Fruit fly (Drosophila melanogaster) whole organism, pupa: Measurements from ENCODE around the gene CG7272.

Experiments used
- CG10348 ChIP-seq: fragments of 200-800 bp; sonication (Bioruptor generic); IDR thresholded peaks from 2 replicates; pipeline ENCODE4 v1.3.6; 2022; ENCODE audit warnings: missing biosample characterization, missing genetic modification characterization
- CG12605 ChIP-seq: fragments of 200-800 bp; sonication (Bioruptor generic); IDR thresholded peaks from 2 replicates; pipeline ENCODE4 v1.3.6; 2022; ENCODE audit warnings: missing biosample characterization, missing genetic modification characterization
- CG13204 ChIP-seq: fragments of 200-800 bp; sonication (Bioruptor generic); optimal IDR thresholded peaks from 2 replicates; lab custom pipeline; 2018; ENCODE audit warnings: missing biosample characterization, mild to moderate bottlenecking, missing genetic modification characterization, moderate library complexity
- CG14655 ChIP-seq: fragments of 200-800 bp; sonication (Bioruptor generic); optimal IDR thresholded peaks from 3 replicates; lab custom pipeline; 2017; ENCODE audit warnings: mild to moderate bottlenecking, missing biosample characterization, missing genetic modification reagents, missing genetic modification characterization
- CG15710 ChIP-seq: fragments of 200-800 bp; sonication (Bioruptor generic); optimal IDR thresholded peaks from 2 replicates; lab custom pipeline; 2018; ENCODE audit warnings: missing biosample characterization, mild to moderate bottlenecking, missing genetic modification characterization, moderate library complexity
- CG32121 ChIP-seq: fragments of 200-800 bp; sonication (Bioruptor generic); IDR thresholded peaks from 2 replicates; pipeline ENCODE4 v1.3.6; 2022; ENCODE audit warnings: missing biosample characterization, missing genetic modification characterization
- CG34367 ChIP-seq: fragments of 200-800 bp; sonication (Bioruptor generic); optimal IDR thresholded peaks from 2 replicates; lab custom pipeline; 2018; ENCODE audit warnings: missing biosample characterization, mild to moderate bottlenecking, missing genetic modification characterization
- CG4496 ChIP-seq: fragments of 200-800 bp; sonication (Bioruptor generic); IDR thresholded peaks from 3 replicates; pipeline ENCODE4 v1.3.6; 2022; ENCODE audit warnings: missing biosample characterization, missing genetic modification characterization
- CG8159 ChIP-seq: fragments of 200-800 bp; sonication (Bioruptor generic); optimal IDR thresholded peaks from 3 replicates; lab custom pipeline; 2018; ENCODE audit warnings: missing biosample characterization, mild to moderate bottlenecking, missing genetic modification characterization, moderate library complexity
- CG8301 ChIP-seq: fragments of 200-800 bp; sonication (Bioruptor generic); optimal IDR thresholded peaks from 2 replicates; lab custom pipeline; 2018; ENCODE audit warnings: missing biosample characterization, mild to moderate bottlenecking, missing genetic modification characterization
- CG9948 ChIP-seq: fragments of 200-800 bp; sonication (Bioruptor generic); optimal IDR thresholded peaks from 2 replicates; lab custom pipeline; 2018; ENCODE audit warnings: missing biosample characterization, mild to moderate bottlenecking, missing genetic modification characterization, moderate library complexity
- D1 ChIP-seq: fragments of 200-800 bp; sonication (Bioruptor generic); optimal IDR thresholded peaks from 2 replicates; lab custom pipeline; 2018; ENCODE audit warnings: missing biosample characterization, mild to moderate bottlenecking, missing genetic modification characterization, moderate library complexity
- EcR ChIP-seq: fragments of 200-800 bp; sonication (Bioruptor generic); optimal IDR thresholded peaks from 3 replicates; lab custom pipeline; 2019; ENCODE audit warnings: missing biosample characterization, missing genetic modification characterization, mild to moderate bottlenecking, moderate library complexity, missing genetic modification reagents
- Ets98B ChIP-seq: fragments of 200-800 bp; sonication (Bioruptor generic); IDR thresholded peaks from 2 replicates; pipeline ENCODE4 v1.3.6; 2022; ENCODE audit warnings: missing biosample characterization, missing genetic modification characterization
- Pif1A ChIP-seq: fragments of 200-800 bp; sonication (Bioruptor generic); optimal IDR thresholded peaks from 3 replicates; lab custom pipeline; 2016; ENCODE audit warnings: missing biosample characterization, missing genetic modification characterization
- Pif1B ChIP-seq: fragments of 200-800 bp; sonication (Bioruptor generic); optimal IDR thresholded peaks from 3 replicates; lab custom pipeline; 2016; ENCODE audit warnings: missing biosample characterization, missing genetic modification characterization
- Snoo ChIP-seq: fragments of 200-800 bp; sonication (Bioruptor generic); optimal IDR thresholded peaks from 3 replicates; lab custom pipeline; 2017; ENCODE audit warnings: missing biosample characterization, mild to moderate bottlenecking, missing genetic modification characterization, inconsistent platforms
- fd96Ca ChIP-seq: fragments of 200-800 bp; sonication (Bioruptor generic); IDR thresholded peaks from 3 replicates; pipeline ENCODE4 v1.3.6; 2022; ENCODE audit warnings: missing biosample characterization, missing genetic modification characterization
- gl ChIP-seq: fragments of 200-800 bp; sonication (Bioruptor generic); optimal IDR thresholded peaks from 2 replicates; lab custom pipeline; 2018; ENCODE audit warnings: missing biosample characterization, mild to moderate bottlenecking, missing genetic modification characterization
- rn ChIP-seq: fragments of 200-800 bp; sonication (Bioruptor generic); IDR thresholded peaks from 2 replicates; pipeline ENCODE4 v1.3.6; 2022; ENCODE audit warnings: missing biosample characterization, missing genetic modification characterization

CG7272 gene

DNA sequence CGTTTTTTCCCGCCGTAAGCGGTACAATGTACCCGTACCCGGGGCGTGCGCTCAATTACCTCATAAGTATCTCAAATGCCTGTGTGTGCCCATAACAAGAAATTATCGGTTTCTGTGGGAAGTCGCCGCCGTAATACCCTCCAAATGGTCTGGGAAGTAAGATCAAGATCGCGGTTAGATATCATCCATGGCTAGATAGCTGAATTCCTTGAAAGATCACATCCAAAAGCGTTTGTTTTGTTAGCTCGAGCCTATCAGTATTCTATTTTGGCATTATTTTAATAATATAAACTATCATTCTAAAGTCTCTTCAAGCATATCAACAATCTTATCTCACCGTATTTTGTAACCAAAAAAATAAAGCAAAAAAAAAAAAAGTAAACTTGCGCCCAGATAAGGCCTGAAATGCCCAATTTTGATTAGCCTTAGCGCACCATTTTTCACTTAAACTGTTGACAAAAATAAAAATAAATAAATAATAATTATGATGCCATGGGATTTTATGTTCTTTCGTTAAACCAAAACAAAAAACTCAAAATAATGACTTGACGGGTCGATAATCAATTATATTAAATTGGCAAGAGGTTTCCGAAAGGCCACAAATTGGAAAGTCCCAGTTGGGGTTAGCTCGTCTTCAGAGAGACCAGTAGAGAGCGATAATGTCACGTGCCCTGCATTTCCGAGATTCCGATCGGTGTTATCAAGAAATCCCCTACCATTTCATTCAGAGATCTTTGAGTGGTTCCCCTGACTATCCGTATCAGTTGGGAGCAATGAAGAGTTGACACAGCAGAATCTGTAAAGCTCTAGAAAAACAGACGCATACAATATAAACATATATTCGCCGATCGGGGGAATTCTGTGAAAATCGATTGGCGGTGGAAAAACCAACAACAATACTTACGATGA lies 38.1 kb downstream of the CG7272 start:
- TF ChIP-seq Snoo (tag; lab: Kevin White, UChicago) = no peak
- no peak for TF ChIP-seq CG8159 (tag; lab: Kevin White, UChicago)
- TF ChIP-seq Ets98B (GFP tag; lab: Robert Waterston, UW) = no peak
- no peak for TF ChIP-seq D1
- TF ChIP-seq gl = no peak
- peak; percentile 32 for TF ChIP-seq EcR (GFP tag; lab: Kevin White, UChicago)
- no peak for TF ChIP-seq Pif1B (GFP tag; lab: Kevin White, UChicago)
- no peak for TF ChIP-seq rn (GFP tag; lab: Robert Waterston, UW)
- 0 out of 3 replicates have a peak, but pooled peaks have one; percentile 3 for TF ChIP-seq fd96Ca
- TF ChIP-seq CG34367 (tag; lab: Kevin White, UChicago) = no peak
- TF ChIP-seq CG4496 (GFP tag; lab: Robert Waterston, UW) = no peak
- peak; percentile 6 for TF ChIP-seq CG14655 (GFP tag; lab: Kevin White, UChicago)
- TF ChIP-seq, all 21 proteins: peak for 3

DNA sequence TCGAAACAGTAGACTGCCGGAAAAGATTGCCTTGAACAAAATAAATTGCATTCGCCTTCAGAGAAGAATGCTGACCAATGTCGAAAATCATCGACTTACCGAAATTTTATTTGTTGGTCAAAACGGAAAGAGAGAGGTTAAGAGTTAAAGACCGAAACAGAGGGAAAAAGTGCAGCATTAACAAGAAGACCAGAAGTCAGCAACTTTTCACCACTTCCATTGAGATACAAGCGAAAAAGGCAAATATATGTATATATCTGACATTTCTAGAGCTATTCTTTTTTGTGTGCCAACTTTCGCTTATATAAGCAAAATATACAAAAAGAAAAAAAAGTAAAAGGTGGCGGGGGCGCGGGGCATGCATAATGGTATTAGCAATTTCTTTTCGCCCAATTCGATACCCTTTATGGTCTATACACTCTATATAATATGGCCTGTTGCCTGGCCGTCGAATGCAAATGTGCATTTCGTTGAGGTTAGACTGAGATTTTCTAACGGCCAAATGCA lies 39.2 kb downstream of the CG7272 start:
- TF ChIP-seq CG9948 (no peak), D1 (no peak), EcR (GFP tag; lab: Kevin White, UChicago) (no peak), CG14655 (GFP tag; lab: Kevin White, UChicago) (no peak), CG10348 (GFP tag; lab: Robert Waterston, UW) (no peak), CG15710 (tag; lab: Kevin White, UChicago) (no peak)

DNA sequence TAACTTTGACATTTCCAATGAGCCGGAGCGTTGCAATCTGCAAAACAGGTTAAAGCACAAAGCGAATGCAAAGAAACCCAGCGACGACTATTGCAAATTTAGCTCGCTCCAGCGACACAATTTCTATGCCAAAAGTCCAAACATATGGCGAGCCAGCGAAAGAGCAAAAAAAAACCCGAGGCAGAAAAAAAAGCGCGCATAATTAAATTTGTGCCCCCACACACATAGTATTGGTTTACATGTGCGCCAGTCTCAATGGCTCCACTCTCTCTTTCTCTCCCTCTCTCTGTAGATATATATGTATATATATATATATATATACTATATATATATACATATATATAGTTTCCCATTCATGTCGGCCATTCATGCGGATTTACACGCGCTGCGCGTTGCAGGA lies 39.9 kb downstream of the CG7272 start:
- TF ChIP-seq CG12605 = 0 out of 2 replicates have a peak, but pooled peaks have one; percentile 8
- TF ChIP-seq CG14655 (GFP tag; lab: Kevin White, UChicago) = peak; percentile 1
- TF ChIP-seq Snoo (tag; lab: Kevin White, UChicago) = no peak

DNA sequence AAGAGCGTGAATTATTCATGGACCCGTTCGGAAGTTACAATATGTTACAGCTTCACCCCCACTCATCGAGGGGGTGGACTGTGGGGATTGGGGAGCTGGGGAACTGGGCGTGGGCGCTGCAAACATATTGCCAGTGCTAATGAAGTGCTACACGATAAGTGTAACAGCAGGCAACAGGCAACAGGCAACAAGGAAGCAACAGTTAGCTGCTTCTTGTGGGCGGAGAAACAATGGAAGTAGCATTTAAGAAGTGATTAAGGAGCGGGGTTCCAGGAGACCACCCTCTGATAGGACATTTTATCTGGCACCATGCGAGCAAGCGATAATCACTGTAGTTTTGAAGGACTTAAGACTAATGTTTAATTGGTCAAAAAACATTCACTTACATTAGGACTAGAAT lies 40.5 kb downstream of the CG7272 start:
- TF ChIP-seq Snoo (tag; lab: Kevin White, UChicago) (no peak), fd96Ca (no peak), CG9948 (no peak), rn (GFP tag; lab: Robert Waterston, UW) (no peak), EcR (GFP tag; lab: Kevin White, UChicago) (no peak)
- TF ChIP-seq, all 21 proteins: peak for 0

DNA sequence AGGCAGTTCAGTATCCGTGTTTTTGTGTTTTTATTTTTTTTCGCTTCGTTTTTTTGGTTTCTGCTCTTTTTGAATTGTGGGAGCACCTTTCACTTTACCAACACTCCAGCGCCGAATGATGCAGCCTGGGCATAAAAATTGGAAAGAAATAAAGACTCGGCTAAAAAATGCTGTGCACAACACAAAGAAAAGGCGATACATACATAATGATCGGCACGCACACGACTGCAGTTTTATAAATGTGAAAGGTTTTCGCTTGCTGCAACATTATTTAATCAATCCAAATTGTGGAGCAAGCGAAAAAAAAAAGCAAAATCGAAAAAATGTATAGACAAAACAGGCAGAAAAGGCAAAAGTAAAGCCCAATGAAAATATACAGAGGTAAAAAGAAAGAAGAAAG lies 42.3 kb downstream of the CG7272 start:
- TF ChIP-seq D1 (no peak), CG4496 (GFP tag; lab: Robert Waterston, UW) (0 out of 3 replicates have a peak, but pooled peaks have one; percentile 2), gl (no peak), CG8301 (tag; lab: Kevin White, UChicago) (no peak), CG32121 (GFP tag; lab: Robert Waterston, UW) (no peak), CG8159 (tag; lab: Kevin White, UChicago) (no peak), CG12605 (no peak)
- TF ChIP-seq, all 21 proteins: peak for 1

DNA sequence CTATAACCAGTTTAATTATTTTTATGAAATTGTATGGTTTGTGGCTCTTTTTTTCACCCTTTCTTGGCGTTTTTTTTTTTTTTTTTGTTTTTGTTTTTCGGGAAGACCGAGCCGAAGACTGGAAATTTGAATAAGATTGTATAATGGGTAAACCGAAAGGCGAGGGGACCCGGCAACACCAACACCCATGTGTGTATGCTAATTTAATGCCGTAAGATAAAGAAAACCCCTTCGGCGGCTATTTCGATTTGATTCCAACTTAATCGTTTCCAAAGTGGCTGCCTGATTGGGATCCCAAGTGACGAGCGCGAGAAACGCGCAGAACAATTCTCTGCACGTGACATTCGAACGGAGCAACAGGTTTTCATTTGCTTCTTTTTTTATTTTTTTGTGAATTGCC lies 42.7 kb downstream of the CG7272 start:
- TF ChIP-seq CG13204 (GFP tag; lab: Kevin White, UChicago) = no peak
- no peak for TF ChIP-seq CG8301 (tag; lab: Kevin White, UChicago)

DNA sequence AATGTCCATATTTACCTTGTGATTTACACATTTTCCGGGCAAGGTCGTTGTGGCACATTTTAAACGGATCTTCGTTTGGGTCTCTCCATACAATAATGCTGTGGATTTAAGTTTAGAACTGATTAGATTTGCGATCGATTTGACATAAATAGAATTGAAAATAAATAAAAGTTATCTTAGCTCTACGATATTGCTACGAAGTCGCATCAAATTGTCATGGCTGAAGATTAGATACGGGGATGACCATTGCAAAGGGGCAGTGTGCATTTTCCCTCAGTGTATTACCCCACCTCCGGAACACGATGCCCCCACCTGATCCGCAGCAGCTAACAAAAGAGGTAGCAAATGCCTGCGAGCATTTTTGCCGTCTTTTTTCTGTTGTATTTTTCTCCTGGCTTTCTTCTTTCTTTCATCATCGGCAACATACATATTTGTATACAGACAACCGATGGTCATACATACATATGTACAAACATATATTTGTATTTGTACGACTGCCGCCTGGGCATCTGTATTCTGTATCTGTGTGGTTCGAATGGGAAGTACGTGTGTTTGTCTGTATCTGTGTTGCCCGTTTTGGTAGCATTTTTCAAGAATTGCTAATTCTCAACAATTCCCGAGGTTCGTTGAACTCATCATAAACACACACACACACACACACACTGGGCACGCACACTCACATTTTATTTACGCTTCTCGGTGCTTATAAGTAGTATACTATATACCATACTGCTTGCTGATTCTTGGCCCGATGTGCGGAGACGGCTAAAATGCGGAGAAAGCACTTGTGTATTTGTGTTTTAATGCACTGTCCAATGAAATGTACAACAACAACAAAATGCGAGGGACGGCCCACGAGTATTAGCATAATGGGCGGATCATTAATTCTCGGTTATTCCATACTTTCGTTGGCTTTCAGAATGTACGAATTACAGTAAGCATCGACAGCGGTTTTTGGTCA lies 44.0 kb downstream of the CG7272 start:
- TF ChIP-seq CG14655 (GFP tag; lab: Kevin White, UChicago) = peak; percentile 60
- TF ChIP-seq Snoo (tag; lab: Kevin White, UChicago) = peak; percentile 24
- TF ChIP-seq Pif1A (GFP tag; lab: Kevin White, UChicago) = peak; percentile 20
- TF ChIP-seq EcR (GFP tag; lab: Kevin White, UChicago) = peak; percentile 72
- TF ChIP-seq CG4496 (GFP tag; lab: Robert Waterston, UW) = peak; percentile 15; the same call in 1 of the 3 replicates
- peak; percentile 44 for TF ChIP-seq CG8301 (tag; lab: Kevin White, UChicago)
- TF ChIP-seq D1 = no peak
- TF ChIP-seq Ets98B (GFP tag; lab: Robert Waterston, UW) = peak; percentile 11; the same call in 1 of the 2 replicates
- no peak for TF ChIP-seq CG34367 (tag; lab: Kevin White, UChicago)
